Worm (Caenorhabditis elegans) whole organism, young adult: ENCODE results near the gene B0454.26.

Experiments used
- B0019.2 ChIP-seq: fragments of 200-800 bp; sonication (Bioruptor generic); conservative IDR thresholded peaks from 2 replicates; pipeline ENCODE4 v1.3.6; 2022; ENCODE audit warnings: missing genetic modification reagents, missing genetic modification characterization, missing compliant biosample characterization
- B0035.1 ChIP-seq: sonication (generic microtip); optimal IDR thresholded peaks from 2 replicates; lab custom pipeline; 2016; ENCODE audit warnings: missing genetic modification characterization, mild to moderate bottlenecking, missing compliant biosample characterization, missing genotype, missing genetic modification reagents
- B0336.3 ChIP-seq: fragments of 200-800 bp; sonication (Bioruptor generic); IDR thresholded peaks from 2 replicates; pipeline ENCODE4 v1.3.6; 2022; ENCODE audit warnings: missing genetic modification characterization, missing compliant biosample characterization
- F33H1.4 ChIP-seq: fragments of 200-800 bp; sonication (Bioruptor generic); IDR thresholded peaks from 2 replicates; pipeline ENCODE4 v1.3.6; 2022; ENCODE audit warnings: missing genetic modification reagents, missing genetic modification characterization, missing compliant biosample characterization
- F57C9.4 ChIP-seq: sonication (generic microtip); optimal IDR thresholded peaks from 2 replicates; lab custom pipeline; 2017; ENCODE audit warnings: mild to moderate bottlenecking, missing genetic modification characterization, missing compliant biosample characterization
- K12H6.12 ChIP-seq: fragments of 200-800 bp; sonication (Bioruptor generic); optimal IDR thresholded peaks from 2 replicates; lab custom pipeline; 2018; ENCODE audit warnings: mild to moderate bottlenecking, missing genetic modification characterization, missing compliant biosample characterization
- T07F8.4 ChIP-seq: sonication (generic microtip); optimal IDR thresholded peaks from 2 replicates; lab custom pipeline; 2016; ENCODE audit warnings: mild to moderate bottlenecking, missing genetic modification characterization, moderate library complexity, missing compliant biosample characterization
- T26A5.8 ChIP-seq: sonication (generic microtip); optimal IDR thresholded peaks from 2 replicates; lab custom pipeline; 2016; ENCODE audit warnings: missing genetic modification characterization, missing compliant biosample characterization
- Y53F4B.3 ChIP-seq: fragments of 200-800 bp; sonication (Bioruptor generic); IDR thresholded peaks from 2 replicates; pipeline ENCODE4 v1.3.6; 2022; ENCODE audit warnings: missing genetic modification reagents, missing genetic modification characterization, missing compliant biosample characterization
- Y56A3A.18 ChIP-seq: fragments of 200-800 bp; sonication (Bioruptor generic); IDR thresholded peaks from 2 replicates; pipeline ENCODE4 v1.3.6; 2022; ENCODE audit warnings: missing genetic modification reagents, missing genetic modification characterization, missing compliant biosample characterization
- athp-1 ChIP-seq: sonication (generic microtip); optimal IDR thresholded peaks from 2 replicates; lab custom pipeline; 2017; ENCODE audit warnings: mild to moderate bottlenecking, missing genetic modification characterization, missing compliant biosample characterization
- ccch-3 ChIP-seq: fragments of 200-800 bp; sonication (Bioruptor generic); optimal IDR thresholded peaks from 2 replicates; lab custom pipeline; 2018; ENCODE audit warnings: mild to moderate bottlenecking, missing genetic modification characterization, missing compliant biosample characterization
- ceh-27 ChIP-seq: fragments of 200-800 bp; sonication (Bioruptor generic); optimal IDR thresholded peaks from 2 replicates; lab custom pipeline; 2018; ENCODE audit warnings: mild to moderate bottlenecking, missing genetic modification characterization, moderate library complexity, missing compliant biosample characterization
- ceh-40 ChIP-seq: fragments of 200-800 bp; sonication (Bioruptor generic); IDR thresholded peaks from 2 replicates; pipeline ENCODE4 v1.3.6; 2022; ENCODE audit warnings: missing genetic modification characterization, missing compliant biosample characterization
- chd-7 ChIP-seq: sonication (generic microtip); optimal IDR thresholded peaks from 2 replicates; lab custom pipeline; 2016; ENCODE audit warnings: mild to moderate bottlenecking, missing genetic modification characterization, moderate library complexity, missing compliant biosample characterization
- efl-1 ChIP-seq: fragments of 150-350 bp; optimal IDR thresholded peaks from 2 replicates; lab custom pipeline; 2014; ENCODE audit warnings: missing biosample characterization, missing genetic modification reagents, missing genetic modification characterization
- egl-18 ChIP-seq: fragments of 200-800 bp; sonication (Bioruptor generic); IDR thresholded peaks from 2 replicates; pipeline ENCODE4 v1.3.6; 2022; ENCODE audit warnings: missing genetic modification reagents, missing genetic modification characterization, missing compliant biosample characterization
- egrh-3 ChIP-seq: fragments of 200-800 bp; sonication (Bioruptor generic); IDR thresholded peaks from 2 replicates; pipeline ENCODE4 v1.3.6; 2022; ENCODE audit warnings: missing genetic modification reagents, missing genetic modification characterization, missing compliant biosample characterization
- fkh-3 ChIP-seq: sonication (generic microtip); optimal IDR thresholded peaks from 2 replicates; lab custom pipeline; 2016; ENCODE audit warnings: mild to moderate bottlenecking, missing genetic modification characterization, missing compliant biosample characterization
- him-1 ChIP-seq: sonication (generic microtip); optimal IDR thresholded peaks from 2 replicates; lab custom pipeline; 2016; ENCODE audit warnings: missing genotype, missing genetic modification reagents, missing genetic modification characterization, missing compliant biosample characterization
- hlh-12 ChIP-seq: sonication (generic microtip); optimal IDR thresholded peaks from 2 replicates; lab custom pipeline; 2016; ENCODE audit warnings: missing genetic modification characterization, missing compliant biosample characterization
- hlh-26 ChIP-seq: fragments of 200-800 bp; sonication (Bioruptor generic); conservative IDR thresholded peaks from 2 replicates; pipeline ENCODE4 v1.3.6; 2022; ENCODE audit warnings: missing genetic modification reagents, missing genetic modification characterization, missing compliant biosample characterization
- hmg-1.2 ChIP-seq: fragments of 200-800 bp; sonication (Bioruptor generic); IDR thresholded peaks from 2 replicates; pipeline ENCODE4 v1.3.6; 2022; ENCODE audit warnings: missing genetic modification reagents, missing genetic modification characterization, missing compliant biosample characterization
- hmg-20 ChIP-seq: fragments of 200-800 bp; sonication (Bioruptor generic); IDR thresholded peaks from 2 replicates; pipeline ENCODE4 v1.3.6; 2022; ENCODE audit warnings: missing genetic modification reagents, missing genetic modification characterization, missing compliant biosample characterization
- let-526 ChIP-seq: fragments of 200-800 bp; sonication (Bioruptor generic); IDR thresholded peaks from 2 replicates; pipeline ENCODE4 v1.3.6; 2022; ENCODE audit warnings: missing genetic modification reagents, missing genetic modification characterization, missing compliant biosample characterization
- let-607 ChIP-seq, 2 experiments: fragments of 200-800 bp in 1 of 2; sonication (Bioruptor generic) in 1 of 2; sonication (generic microtip) in 1 of 2; optimal IDR thresholded peaks; 2 replicates each; lab custom pipeline; 2016 to 2018; ENCODE audit warnings: mild to moderate bottlenecking in 2 of 2, missing compliant biosample characterization in 2 of 2, missing genetic modification characterization in 2 of 2, moderate library complexity in 2 of 2, missing genotype in 1 of 2
- lin-35 ChIP-seq, 3 experiments: fragments of 150-350 bp in 2 of 3; sonication (generic microtip) in 1 of 3; optimal IDR thresholded peaks; 2 replicates each; lab custom pipeline; 2014 to 2018; ENCODE audit warnings: missing biosample characterization in 3 of 3, missing genetic modification characterization in 3 of 3, missing genetic modification reagents in 3 of 3
- lsl-1 ChIP-seq: fragments of 200-800 bp; sonication (Bioruptor generic); optimal IDR thresholded peaks from 2 replicates; lab custom pipeline; 2018; ENCODE audit warnings: mild to moderate bottlenecking, missing genetic modification characterization, moderate library complexity, missing compliant biosample characterization
- lsy-27 ChIP-seq: sonication (generic microtip); optimal IDR thresholded peaks from 2 replicates; lab custom pipeline; 2017; ENCODE audit warnings: missing genetic modification characterization, mild to moderate bottlenecking, missing compliant biosample characterization, antibody characterized with exemption, missing genotype, borderline replicate concordance; ENCODE audit not compliant: insufficient read depth
- nfya-1 ChIP-seq: sonication (generic microtip); optimal IDR thresholded peaks from 2 replicates; lab custom pipeline; 2017; ENCODE audit warnings: antibody characterized with exemption, missing compliant biosample characterization, missing genetic modification characterization, borderline replicate concordance; ENCODE audit not compliant: insufficient read depth
- nhr-179 ChIP-seq: sonication (generic microtip); optimal IDR thresholded peaks from 2 replicates; lab custom pipeline; 2016; ENCODE audit warnings: mild to moderate bottlenecking, missing genetic modification characterization, missing compliant biosample characterization
- nhr-80 ChIP-seq: sonication (generic microtip); optimal IDR thresholded peaks from 2 replicates; lab custom pipeline; 2016; ENCODE audit warnings: missing genetic modification characterization, missing compliant biosample characterization
- pbrm-1 ChIP-seq: fragments of 200-800 bp; sonication (Bioruptor generic); IDR thresholded peaks from 2 replicates; pipeline ENCODE4 v1.3.6; 2022; ENCODE audit warnings: missing genetic modification reagents, missing genetic modification characterization, missing compliant biosample characterization
- snpc-1.1 ChIP-seq: sonication (generic microtip); optimal IDR thresholded peaks from 2 replicates; lab custom pipeline; 2017; ENCODE audit warnings: missing genetic modification characterization, mild to moderate bottlenecking, missing compliant biosample characterization, antibody characterized with exemption, moderate library complexity, missing genotype, missing genetic modification reagents; ENCODE audit not compliant: insufficient read depth
- snpc-3.4 ChIP-seq: sonication (generic microtip); optimal IDR thresholded peaks from 2 replicates; lab custom pipeline; 2017; ENCODE audit warnings: missing genetic modification characterization, mild to moderate bottlenecking, missing compliant biosample characterization, antibody characterized with exemption, moderate library complexity, missing genotype, missing genetic modification reagents
- somi-1 ChIP-seq: fragments of 200-800 bp; sonication (Bioruptor generic); optimal IDR thresholded peaks from 2 replicates; lab custom pipeline; 2018; ENCODE audit warnings: mild to moderate bottlenecking, missing genetic modification characterization, missing compliant biosample characterization
- tbx-9 ChIP-seq: sonication (generic microtip); optimal IDR thresholded peaks from 2 replicates; lab custom pipeline; 2016; ENCODE audit warnings: borderline replicate concordance, missing genetic modification characterization, inconsistent platforms, missing compliant biosample characterization
- xnd-1 ChIP-seq: sonication (generic microtip); optimal IDR thresholded peaks from 2 replicates; lab custom pipeline; 2016; ENCODE audit warnings: missing genotype, missing genetic modification reagents, missing genetic modification characterization, missing compliant biosample characterization
- zfh-2 ChIP-seq: fragments of 200-800 bp; sonication (Bioruptor generic); conservative IDR thresholded peaks from 2 replicates; pipeline ENCODE4 v1.3.6; 2022; ENCODE audit warnings: missing genetic modification reagents, missing genetic modification characterization, missing compliant biosample characterization
- zim-3 ChIP-seq: sonication (generic microtip); optimal IDR thresholded peaks from 2 replicates; lab custom pipeline; 2017; ENCODE audit warnings: mild to moderate bottlenecking, missing genetic modification characterization, moderate library complexity, missing compliant biosample characterization

Gene B0454.26

ce11 chrII:3071012-3071749, 32.8 kb upstream of the B0454.26 start, which contains the start of gene Y25C1A.7:
Y25C1A.7 (minus strand) TSS chrII:3071062.
- TF ChIP-seq let-607 (tag; optimal IDR thresholded peaks at IDR 0.05; lab: Kevin White, UChicago) (peak; percentile 78 to 92), lsl-1 (GFP tag; lab: Kevin White, UChicago) (no peak)

ce11 chrII:3070182-3070581, 31.8 kb upstream of the B0454.26 start:
- TF ChIP-seq Y56A3A.18 (no peak), snpc-1.1 (tag; lab: Kevin White, UChicago) (no peak), nhr-179 (tag; lab: Kevin White, UChicago) (no peak), him-1 (tag; lab: Kevin White, UChicago) (no peak), athp-1 (tag; lab: Kevin White, UChicago) (no peak), F33H1.4 (GFP tag; lab: Robert Waterston, UW) (no peak), lin-35 (GFP tag; optimal IDR thresholded peaks at IDR 0.05; lab: Kevin White, UChicago) (no peak), Y53F4B.3 (GFP tag; lab: Robert Waterston, UW) (no peak), fkh-3 (no peak), let-526 (GFP tag; lab: Robert Waterston, UW) (no peak), xnd-1 (tag; lab: Kevin White, UChicago) (no peak), B0336.3 (GFP tag; lab: Robert Waterston, UW) (no peak), B0035.1 (tag; lab: Kevin White, UChicago) (no peak), T07F8.4 (tag; lab: Kevin White, UChicago) (no peak), nfya-1 (tag; lab: Kevin White, UChicago) (no peak), hlh-26 (GFP tag; lab: Robert Waterston, UW) (no peak), chd-7 (tag; lab: Kevin White, UChicago) (no peak), pbrm-1 (no peak), snpc-3.4 (tag; lab: Kevin White, UChicago) (no peak)
- TF ChIP-seq, all 124 proteins: peak for 0

- TF ChIP-seq Y56A3A.18 (no peak), T07F8.4 (tag; lab: Kevin White, UChicago) (no peak), snpc-1.1 (tag; lab: Kevin White, UChicago) (no peak), hmg-1.2 (no peak)
Observed at ce11 chrII:3068646-3069045, 30.3 kb upstream of the B0454.26 start.

- TF ChIP-seq egrh-3 (GFP tag; lab: Robert Waterston, UW), result no peak
- no peak for TF ChIP-seq tbx-9 (tag; lab: Kevin White, UChicago)
- TF ChIP-seq ceh-40 (GFP tag; lab: Robert Waterston, UW), result no peak
- TF ChIP-seq efl-1, result no peak
- no peak for TF ChIP-seq F57C9.4 (tag; lab: Kevin White, UChicago)
- no peak for TF ChIP-seq lsl-1 (GFP tag; lab: Kevin White, UChicago)
- TF ChIP-seq, all 124 proteins: peak for 0
Observed at ce11 chrII:3067896-3068295, 29.5 kb upstream of the B0454.26 start.

- TF ChIP-seq zfh-2 (GFP tag; lab: Robert Waterston, UW) (no peak), nfya-1 (tag; lab: Kevin White, UChicago) (no peak), ccch-3 (no peak), hlh-12 (no peak), B0019.2 (no peak), lsy-27 (tag; lab: Kevin White, UChicago) (no peak), hmg-1.2 (no peak), hmg-20 (no peak), egl-18 (GFP tag; lab: Robert Waterston, UW) (no peak), nhr-80 (tag; lab: Kevin White, UChicago) (no peak), somi-1 (GFP tag; lab: Kevin White, UChicago) (no peak), zim-3 (tag; lab: Kevin White, UChicago) (no peak), T26A5.8 (tag; lab: Kevin White, UChicago) (no peak), let-526 (GFP tag; lab: Robert Waterston, UW) (no peak), ceh-27 (GFP tag; lab: Kevin White, UChicago) (no peak), K12H6.12 (no peak), F57C9.4 (tag; lab: Kevin White, UChicago) (no peak)
Observed at ce11 chrII:3067447-3067846, 29.1 kb upstream of the B0454.26 start.
